Worm (Caenorhabditis elegans): ENCODE results near the gene T28D9.4.
A peak's percentile ranks its signal among the peaks of the same experiment; 100 is the strongest.

The T28D9.4 gene

ce11 chrII:6486344-6486743 lies 9.6 kb downstream of the T28D9.4 start:
- TF ChIP-seq tbx-8 (GFP tag; optimal IDR thresholded peaks at IDR 0.05), result no peak
- peak; percentile 25 for TF ChIP-seq unc-62 (GFP tag; optimal IDR thresholded peaks at IDR 0.05)
- TF ChIP-seq lin-32 (GFP tag; optimal IDR thresholded peaks at IDR 0.05), result no peak
- no peak for TF ChIP-seq elt-1 (tag; optimal IDR thresholded peaks at IDR 0.05; ENCODE audit: borderline replicate concordance, insufficient read depth)
- TF ChIP-seq ceh-83 (GFP tag; optimal IDR thresholded peaks at IDR 0.05), result no peak
- TF ChIP-seq cnd-1 (tag; optimal IDR thresholded peaks at IDR 0.05), result no peak
- no peak for TF ChIP-seq elt-3 (tag; optimal IDR thresholded peaks at IDR 0.05)
- no peak for TF ChIP-seq lin-13 (tag; optimal IDR thresholded peaks at IDR 0.05)
- no peak for TF ChIP-seq ztf-11 (tag; optimal IDR thresholded peaks at IDR 0.05)
- no peak for TF ChIP-seq mep-1 (tag; optimal IDR thresholded peaks at IDR 0.05)
- TF ChIP-seq unc-120 (tag; optimal IDR thresholded peaks at IDR 0.05; ENCODE audit: poor library complexity, severe bottlenecking), result peak; percentile 22
- TF ChIP-seq mab-5 (tag; optimal IDR thresholded peaks at IDR 0.05), result peak; percentile 64
- TF ChIP-seq nhr-2 (tag; optimal IDR thresholded peaks at IDR 0.05), result no peak
- no peak for TF ChIP-seq blmp-1 (tag; optimal IDR thresholded peaks at IDR 0.05)
- no peak for TF ChIP-seq bed-3 (GFP tag; optimal IDR thresholded peaks at IDR 0.05)
- no peak for TF ChIP-seq nhr-237 (tag; optimal IDR thresholded peaks at IDR 0.05)
- peak; percentile 68 for TF ChIP-seq hlh-1 (tag; optimal IDR thresholded peaks at IDR 0.05)
- no peak for TF ChIP-seq nhr-28 (tag; optimal IDR thresholded peaks at IDR 0.05)
- TF ChIP-seq unc-39 (tag; optimal IDR thresholded peaks at IDR 0.05), result no peak
- no peak for TF ChIP-seq ceh-39 (tag; optimal IDR thresholded peaks at IDR 0.05)
- TF ChIP-seq ces-1 (GFP tag; optimal IDR thresholded peaks at IDR 0.05), result no peak

- TF ChIP-seq elt-1 (tag; optimal IDR thresholded peaks at IDR 0.05; ENCODE audit: borderline replicate concordance, insufficient read depth), result no peak
- TF ChIP-seq pha-4 (tag; optimal IDR thresholded peaks at IDR 0.05), result peak; percentile 66
- peak; percentile 83 for TF ChIP-seq mep-1 (tag; optimal IDR thresholded peaks at IDR 0.05)
- peak; percentile 36 for TF ChIP-seq hlh-1 (tag; optimal IDR thresholded peaks at IDR 0.05)
- TF ChIP-seq unc-62 (GFP tag; optimal IDR thresholded peaks at IDR 0.05), result no peak
- TF ChIP-seq nhr-237 (tag; optimal IDR thresholded peaks at IDR 0.05), result peak; percentile 56
- TF ChIP-seq ceh-39 (tag; optimal IDR thresholded peaks at IDR 0.05), result peak; percentile 8
- no peak for TF ChIP-seq nhr-2 (tag; optimal IDR thresholded peaks at IDR 0.05)
- no peak for TF ChIP-seq drap-1 (GFP tag; optimal IDR thresholded peaks at IDR 0.05)
- TF ChIP-seq mls-2 (tag; optimal IDR thresholded peaks at IDR 0.05), result no peak
- TF ChIP-seq lsy-2 (tag; optimal IDR thresholded peaks at IDR 0.05), result peak; percentile 97
- no peak for TF ChIP-seq unc-120 (tag; optimal IDR thresholded peaks at IDR 0.05; ENCODE audit: poor library complexity, severe bottlenecking)
- TF ChIP-seq nhr-12 (tag; optimal IDR thresholded peaks at IDR 0.05), result no peak
- peak; percentile 55 for TF ChIP-seq lin-13 (tag; optimal IDR thresholded peaks at IDR 0.05)
These were observed 13.0 kb downstream of the T28D9.4 start, which contains the start of the genes snr-3 and rsp-5 for ce11 chrII:6489711-6490184. snr-3 (minus strand) TSS chrII:6489761. rsp-5 (plus strand) TSS chrII:6490165.

- TF ChIP-seq lin-32 (GFP tag; optimal IDR thresholded peaks at IDR 0.05), result no peak
- TF ChIP-seq bed-3 (GFP tag; optimal IDR thresholded peaks at IDR 0.05), result no peak
- TF ChIP-seq nhr-237 (tag; optimal IDR thresholded peaks at IDR 0.05), result no peak
- no peak for TF ChIP-seq tbx-8 (GFP tag; optimal IDR thresholded peaks at IDR 0.05)
- TF ChIP-seq cnd-1 (tag; optimal IDR thresholded peaks at IDR 0.05), result no peak
- no peak for TF ChIP-seq lin-13 (tag; optimal IDR thresholded peaks at IDR 0.05)
- no peak for TF ChIP-seq mls-2 (tag; optimal IDR thresholded peaks at IDR 0.05)
- TF ChIP-seq unc-39 (tag; optimal IDR thresholded peaks at IDR 0.05), result no peak
- no peak for TF ChIP-seq ham-2 (GFP tag; optimal IDR thresholded peaks at IDR 0.05)
- no peak for TF ChIP-seq nhr-76 (tag; optimal IDR thresholded peaks at IDR 0.05)
- TF ChIP-seq M03D4.4 (tag; optimal IDR thresholded peaks at IDR 0.05), result no peak
These were observed 14.4 kb downstream of the T28D9.4 start for ce11 chrII:6491187-6491586.

- TF ChIP-seq M03D4.4 (tag; optimal IDR thresholded peaks at IDR 0.05), result peak; percentile 74
- no peak for TF ChIP-seq bed-3 (GFP tag; optimal IDR thresholded peaks at IDR 0.05)
- peak; percentile 29 for TF ChIP-seq hlh-1 (tag; optimal IDR thresholded peaks at IDR 0.05)
- TF ChIP-seq elt-1 (tag; optimal IDR thresholded peaks at IDR 0.05; ENCODE audit: borderline replicate concordance, insufficient read depth), result no peak
- peak; percentile 75 for TF ChIP-seq cnd-1 (tag; optimal IDR thresholded peaks at IDR 0.05)
- no peak for TF ChIP-seq mab-5 (tag; optimal IDR thresholded peaks at IDR 0.05)
- peak; percentile 29 for TF ChIP-seq ztf-11 (tag; optimal IDR thresholded peaks at IDR 0.05)
- peak; percentile 48 for TF ChIP-seq drap-1 (GFP tag; optimal IDR thresholded peaks at IDR 0.05)
- TF ChIP-seq unc-120 (tag; optimal IDR thresholded peaks at IDR 0.05; ENCODE audit: poor library complexity, severe bottlenecking), result peak; percentile 37
- TF ChIP-seq sptf-1 (tag; optimal IDR thresholded peaks at IDR 0.05), result peak; percentile 64
- peak; percentile 19 for TF ChIP-seq ceh-43 (GFP tag; optimal IDR thresholded peaks at IDR 0.05)
- no peak for TF ChIP-seq tbx-8 (GFP tag; optimal IDR thresholded peaks at IDR 0.05)
- peak; percentile 58 for TF ChIP-seq ham-2 (GFP tag; optimal IDR thresholded peaks at IDR 0.05)
- TF ChIP-seq blmp-1 (tag; optimal IDR thresholded peaks at IDR 0.05), result no peak
- TF ChIP-seq unc-39 (tag; optimal IDR thresholded peaks at IDR 0.05), result no peak
- peak; percentile 67 for TF ChIP-seq mls-2 (tag; optimal IDR thresholded peaks at IDR 0.05)
- TF ChIP-seq zip-8 (tag; optimal IDR thresholded peaks at IDR 0.05), result no peak
- TF ChIP-seq lin-32 (GFP tag; optimal IDR thresholded peaks at IDR 0.05), result peak; percentile 31
These were observed 15.2 kb downstream of the T28D9.4 start, which contains the start of the genes T28D9.11 and T28D9.1 for ce11 chrII:6491817-6492452. T28D9.11 (minus strand) TSS chrII:6491993. T28D9.1 (plus strand) TSS chrII:6492402.
